Worm (Caenorhabditis elegans) whole organism, late embryonic: ENCODE measurements around the gene tbck-1.

Experiments used
- C08G9.2 ChIP-seq: sonication (generic microtip); optimal IDR thresholded peaks from 2 replicates; lab custom pipeline; 2016; ENCODE audit warnings: mild to moderate bottlenecking, missing genetic modification characterization, moderate library complexity, missing compliant biosample characterization
- C38D4.7 ChIP-seq: fragments of 200-800 bp; sonication (Bioruptor generic); optimal IDR thresholded peaks from 2 replicates; lab custom pipeline; 2018; ENCODE audit warnings: mild to moderate bottlenecking, missing genetic modification characterization, moderate library complexity, missing compliant biosample characterization
- F13H6.1 ChIP-seq: sonication (generic microtip); optimal IDR thresholded peaks from 2 replicates; lab custom pipeline; 2016; ENCODE audit warnings: missing genetic modification characterization, missing compliant biosample characterization
- K02D7.2 ChIP-seq: sonication (generic microtip); optimal IDR thresholded peaks from 2 replicates; lab custom pipeline; 2017; ENCODE audit warnings: mild to moderate bottlenecking, missing genetic modification characterization, missing compliant biosample characterization
- T23F11.4 ChIP-seq: fragments of 200-800 bp; sonication (Bioruptor generic); optimal IDR thresholded peaks from 2 replicates; lab custom pipeline; 2018; ENCODE audit warnings: mild to moderate bottlenecking, missing genetic modification characterization, missing compliant biosample characterization
- Y22D7AL.16 ChIP-seq: sonication (generic microtip); optimal IDR thresholded peaks from 2 replicates; lab custom pipeline; 2016; ENCODE audit warnings: missing genetic modification characterization, missing compliant biosample characterization
- ahr-1 ChIP-seq: sonication (generic microtip); optimal IDR thresholded peaks from 2 replicates; lab custom pipeline; 2016; ENCODE audit warnings: missing genetic modification characterization, missing compliant biosample characterization
- ceh-14 ChIP-seq: sonication (generic microtip); optimal IDR thresholded peaks from 2 replicates; lab custom pipeline; 2016; ENCODE audit warnings: missing genotype, missing genetic modification characterization, missing compliant biosample characterization
- ceh-18 ChIP-seq: sonication (generic microtip); optimal IDR thresholded peaks from 2 replicates; lab custom pipeline; 2016; ENCODE audit warnings: missing genetic modification characterization, missing compliant biosample characterization
- ceh-2 ChIP-seq: sonication (generic microtip); optimal IDR thresholded peaks from 2 replicates; lab custom pipeline; 2016; ENCODE audit warnings: missing genotype, missing genetic modification characterization, missing compliant biosample characterization
- ceh-22 ChIP-seq: sonication (generic microtip); optimal IDR thresholded peaks from 2 replicates; lab custom pipeline; 2017; ENCODE audit warnings: missing biosample characterization, missing genetic modification characterization
- ceh-31 ChIP-seq: sonication (generic microtip); optimal IDR thresholded peaks from 2 replicates; lab custom pipeline; 2016; ENCODE audit warnings: missing genetic modification characterization, missing compliant biosample characterization
- ceh-34 ChIP-seq: sonication (generic microtip); optimal IDR thresholded peaks from 2 replicates; lab custom pipeline; 2016; ENCODE audit warnings: mild to moderate bottlenecking, missing genetic modification characterization, missing compliant biosample characterization
- ceh-48 ChIP-seq: sonication (generic microtip); optimal IDR thresholded peaks from 2 replicates; lab custom pipeline; 2016; ENCODE audit warnings: missing genetic modification characterization, inconsistent platforms, missing compliant biosample characterization
- ceh-6 ChIP-seq: fragments of 200-800 bp; sonication (Bioruptor generic); optimal IDR thresholded peaks from 2 replicates; lab custom pipeline; 2018; ENCODE audit warnings: mild to moderate bottlenecking, missing genetic modification characterization, missing compliant biosample characterization
- ceh-9 ChIP-seq: sonication (generic microtip); optimal IDR thresholded peaks from 2 replicates; lab custom pipeline; 2016; ENCODE audit warnings: mild to moderate bottlenecking, missing genetic modification characterization, inconsistent platforms, missing compliant biosample characterization
- che-1 ChIP-seq: sonication (generic microtip); optimal IDR thresholded peaks from 2 replicates; lab custom pipeline; 2016; ENCODE audit warnings: mild to moderate bottlenecking, missing genetic modification characterization, missing compliant biosample characterization
- elt-2 ChIP-seq: sonication (generic microtip); optimal IDR thresholded peaks from 2 replicates; lab custom pipeline; 2016; ENCODE audit warnings: missing genetic modification reagents, missing genetic modification characterization, missing compliant biosample characterization
- elt-4 ChIP-seq: sonication (generic microtip); optimal IDR thresholded peaks from 2 replicates; lab custom pipeline; 2016; ENCODE audit warnings: missing genetic modification characterization, missing compliant biosample characterization
- ets-4 ChIP-seq: sonication (generic microtip); optimal IDR thresholded peaks from 2 replicates; lab custom pipeline; 2016; ENCODE audit warnings: missing genetic modification characterization, missing compliant biosample characterization
- eyg-1 ChIP-seq: sonication (generic microtip); optimal IDR thresholded peaks from 2 replicates; lab custom pipeline; 2016; ENCODE audit warnings: missing genotype, missing genetic modification characterization, missing compliant biosample characterization
- fax-1 ChIP-seq: sonication (generic microtip); optimal IDR thresholded peaks from 2 replicates; lab custom pipeline; 2016; ENCODE audit warnings: missing genotype, missing genetic modification characterization, missing compliant biosample characterization
- fkh-6 ChIP-seq: sonication (generic microtip); optimal IDR thresholded peaks from 2 replicates; lab custom pipeline; 2016; ENCODE audit warnings: missing genetic modification characterization, missing compliant biosample characterization
- gmeb-2 ChIP-seq: sonication (generic microtip); optimal IDR thresholded peaks from 2 replicates; lab custom pipeline; 2016; ENCODE audit warnings: missing genetic modification characterization, inconsistent platforms, missing compliant biosample characterization
- hlh-15 ChIP-seq: sonication (generic microtip); optimal IDR thresholded peaks from 2 replicates; lab custom pipeline; 2016; ENCODE audit warnings: missing genetic modification characterization, missing compliant biosample characterization
- hlh-30 ChIP-seq: sonication (generic microtip); optimal IDR thresholded peaks from 2 replicates; lab custom pipeline; 2017; ENCODE audit warnings: antibody characterized with exemption, missing genetic modification characterization, missing compliant biosample characterization; ENCODE audit not compliant: insufficient read depth
- hlh-6 ChIP-seq: sonication (generic microtip); optimal IDR thresholded peaks from 2 replicates; lab custom pipeline; 2016; ENCODE audit warnings: missing genotype, missing genetic modification characterization, missing compliant biosample characterization
- hlh-8 ChIP-seq: sonication (generic microtip); optimal IDR thresholded peaks from 2 replicates; lab custom pipeline; 2016; ENCODE audit warnings: missing genotype, missing genetic modification characterization, missing compliant biosample characterization
- lim-6 ChIP-seq: sonication (generic microtip); optimal IDR thresholded peaks from 2 replicates; lab custom pipeline; 2016; ENCODE audit warnings: missing genetic modification characterization, missing compliant biosample characterization
- lin-11 ChIP-seq: fragments of 200-800 bp; sonication (Bioruptor generic); optimal IDR thresholded peaks from 2 replicates; lab custom pipeline; 2018; ENCODE audit warnings: mild to moderate bottlenecking, missing genetic modification characterization, missing compliant biosample characterization
- madf-2 ChIP-seq: sonication (generic microtip); optimal IDR thresholded peaks from 2 replicates; lab custom pipeline; 2017; ENCODE audit warnings: missing genetic modification characterization, missing compliant biosample characterization
- mec-3 ChIP-seq: sonication (generic microtip); optimal IDR thresholded peaks from 2 replicates; lab custom pipeline; 2016; ENCODE audit warnings: borderline replicate concordance, missing genetic modification characterization, missing compliant biosample characterization
- nfya-1 ChIP-seq: sonication (generic microtip); optimal IDR thresholded peaks from 2 replicates; lab custom pipeline; 2017; ENCODE audit warnings: missing genetic modification characterization, mild to moderate bottlenecking, missing compliant biosample characterization, antibody characterized with exemption, moderate library complexity
- nhr-11 ChIP-seq: fragments of 150-350 bp; optimal IDR thresholded peaks from 2 replicates; lab custom pipeline; 2014; ENCODE audit warnings: missing biosample characterization, missing genetic modification characterization
- nhr-232 ChIP-seq: sonication (generic microtip); optimal IDR thresholded peaks from 2 replicates; lab custom pipeline; 2016; ENCODE audit warnings: missing genetic modification characterization, missing compliant biosample characterization
- odd-2 ChIP-seq: sonication (generic microtip); optimal IDR thresholded peaks from 2 replicates; lab custom pipeline; 2017; ENCODE audit warnings: antibody characterized with exemption, mild to moderate bottlenecking, missing genetic modification characterization, missing compliant biosample characterization
- pat-9 ChIP-seq: fragments of 200-800 bp; sonication (Bioruptor generic); optimal IDR thresholded peaks from 2 replicates; lab custom pipeline; 2018; ENCODE audit warnings: mild to moderate bottlenecking, missing genetic modification characterization, moderate library complexity, missing compliant biosample characterization
- pha-2 ChIP-seq: sonication (generic microtip); optimal IDR thresholded peaks from 2 replicates; lab custom pipeline; 2017; ENCODE audit warnings: mild to moderate bottlenecking, missing genetic modification characterization, missing compliant biosample characterization
- pha-4 ChIP-seq: fragments of 150-350 bp; optimal IDR thresholded peaks from 2 replicates; lab custom pipeline; 2018; ENCODE audit warnings: missing biosample characterization, missing genetic modification reagents, missing genetic modification characterization
- ref-2 ChIP-seq: sonication (generic microtip); optimal IDR thresholded peaks from 2 replicates; lab custom pipeline; 2016; ENCODE audit warnings: missing genetic modification characterization, missing compliant biosample characterization
- rnt-1 ChIP-seq: sonication (generic microtip); optimal IDR thresholded peaks from 2 replicates; lab custom pipeline; 2016; ENCODE audit warnings: missing genetic modification characterization, missing compliant biosample characterization
- sox-2 ChIP-seq: fragments of 200-800 bp; sonication (Bioruptor generic); IDR thresholded peaks from 2 replicates; pipeline ENCODE4 v1.3.6; 2022; ENCODE audit warnings: missing genetic modification reagents, missing genetic modification characterization, missing compliant biosample characterization
- sox-4 ChIP-seq: sonication (generic microtip); optimal IDR thresholded peaks from 2 replicates; lab custom pipeline; 2017; ENCODE audit warnings: mild to moderate bottlenecking, missing genetic modification characterization, inconsistent platforms, missing compliant biosample characterization
- syd-9 ChIP-seq: sonication (generic microtip); optimal IDR thresholded peaks from 2 replicates; lab custom pipeline; 2016; ENCODE audit warnings: mild to moderate bottlenecking, missing genetic modification characterization, moderate library complexity, missing compliant biosample characterization
- tbx-2 ChIP-seq: sonication (generic microtip); optimal IDR thresholded peaks from 2 replicates; lab custom pipeline; 2016; ENCODE audit warnings: missing genetic modification characterization, missing compliant biosample characterization
- ttx-3 ChIP-seq: sonication (generic microtip); optimal IDR thresholded peaks from 2 replicates; lab custom pipeline; 2016; ENCODE audit warnings: missing genetic modification reagents, missing genetic modification characterization, missing compliant biosample characterization
- unc-3 ChIP-seq, 2 experiments: fragments of 200-800 bp in 1 of 2; sonication (Bioruptor generic) in 1 of 2; sonication (generic microtip) in 1 of 2; conservative IDR thresholded peaks in 1 of 2; optimal IDR thresholded peaks in 1 of 2; 2 replicates each; pipeline versions ENCODE4 v1.3.6 to Lab custom; 2016 to 2022; ENCODE audit warnings: missing compliant biosample characterization in 2 of 2, missing genetic modification characterization in 2 of 2, missing genetic modification reagents in 1 of 2
- unc-42 ChIP-seq: sonication (generic microtip); optimal IDR thresholded peaks from 2 replicates; lab custom pipeline; 2016; ENCODE audit warnings: missing genotype, missing genetic modification characterization, missing compliant biosample characterization
- unc-55 ChIP-seq: sonication (generic microtip); optimal IDR thresholded peaks from 2 replicates; lab custom pipeline; 2017; ENCODE audit warnings: missing biosample characterization, missing genetic modification reagents, missing genetic modification characterization
- unc-86 ChIP-seq: sonication (generic microtip); optimal IDR thresholded peaks from 2 replicates; lab custom pipeline; 2016; ENCODE audit warnings: missing genetic modification characterization, missing compliant biosample characterization
- zip-5 ChIP-seq: sonication (generic microtip); optimal IDR thresholded peaks from 2 replicates; lab custom pipeline; 2016; ENCODE audit warnings: missing genetic modification characterization, missing compliant biosample characterization
- ztf-16 ChIP-seq: sonication (generic microtip); optimal IDR thresholded peaks from 2 replicates; lab custom pipeline; 2017; ENCODE audit warnings: missing genetic modification characterization, missing compliant biosample characterization

tbck-1 gene

DNA sequence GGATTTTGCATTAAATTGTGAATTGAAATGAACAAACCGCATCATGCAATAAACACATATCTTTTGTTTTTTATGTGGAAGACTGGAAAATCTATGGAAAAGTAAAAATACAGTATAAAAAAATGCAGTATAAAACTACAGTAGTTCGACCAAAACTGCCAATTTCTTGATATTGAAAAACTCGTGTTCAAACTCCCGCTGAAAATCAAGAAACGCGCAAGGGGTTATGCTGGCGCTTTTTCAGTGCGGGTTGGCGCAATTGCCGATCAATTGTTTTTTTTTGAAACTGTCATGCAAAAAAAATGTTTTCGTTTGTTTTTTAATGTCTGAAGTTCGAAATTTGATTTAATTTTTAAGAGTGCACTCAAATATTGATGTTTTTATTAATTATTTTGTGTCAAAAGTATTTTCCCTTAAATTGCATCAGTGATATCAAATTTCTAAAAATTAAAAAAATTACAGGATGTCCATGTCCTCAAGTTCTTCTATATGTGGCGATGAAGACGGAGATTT is 23.3 kb downstream of the tbck-1 start, which contains the start of gene dnj-9:
TSS of gene dnj-9 (plus strand) at position 463 of the 513 bp plus-strand sequence.
- TF ChIP-seq tbx-2 (tag; lab: Kevin White, UChicago) (peak; percentile 70), ceh-14 (tag; lab: Kevin White, UChicago) (peak; percentile 72), gmeb-2 (peak; percentile 19), ref-2 (tag; lab: Kevin White, UChicago) (peak; percentile 28), unc-55 (GFP tag; lab: Kevin White, UChicago) (peak; percentile 52), hlh-6 (tag; lab: Kevin White, UChicago) (peak; percentile 14), madf-2 (tag; lab: Kevin White, UChicago) (peak; percentile 26), T23F11.4 (GFP tag; lab: Kevin White, UChicago) (peak; percentile 40), nhr-11 (tag; lab: Kevin White, UChicago) (no peak), eyg-1 (tag; lab: Kevin White, UChicago) (no peak), ceh-22 (tag; lab: Kevin White, UChicago) (no peak), nhr-232 (tag; lab: Kevin White, UChicago) (peak; percentile 6), hlh-15 (tag; lab: Kevin White, UChicago) (no peak), ztf-16 (tag; lab: Kevin White, UChicago) (peak; percentile 32), Y22D7AL.16 (tag; lab: Kevin White, UChicago) (peak; percentile 33), hlh-8 (tag; lab: Kevin White, UChicago) (peak; percentile 11), nfya-1 (peak; percentile 78), lim-6 (tag; lab: Kevin White, UChicago) (peak; percentile 5), elt-2 (tag; lab: Kevin White, UChicago) (peak; percentile 92), unc-86 (tag; lab: Kevin White, UChicago) (peak; percentile 68), ceh-6 (GFP tag; lab: Kevin White, UChicago) (peak; percentile 43), pha-2 (peak; percentile 44), unc-3 (GFP tag; conservative IDR thresholded peaks at IDR 0.05; lab: Robert Waterston, UW) (0 out of 2 replicates have a peak, but pooled peaks have one; percentile 22), unc-3 (tag; optimal IDR thresholded peaks at IDR 0.05; lab: Kevin White, UChicago) (peak; percentile 27), sox-4 (tag; lab: Kevin White, UChicago) (peak; percentile 56), mec-3 (tag; lab: Kevin White, UChicago) (no peak), elt-4 (tag; lab: Kevin White, UChicago) (no peak), ceh-48 (tag; lab: Kevin White, UChicago) (peak; percentile 30), rnt-1 (peak; percentile 38), C38D4.7 (GFP tag; lab: Kevin White, UChicago) (peak; percentile 24), K02D7.2 (tag; lab: Kevin White, UChicago) (no peak), zip-5 (no peak), odd-2 (no peak), ceh-18 (tag; lab: Kevin White, UChicago) (peak; percentile 60), che-1 (peak; percentile 24), ceh-31 (tag; lab: Kevin White, UChicago) (peak; percentile 60), ets-4 (tag; lab: Kevin White, UChicago) (peak; percentile 6), fkh-6 (no peak), fax-1 (tag; lab: Kevin White, UChicago) (peak; percentile 1), ttx-3 (tag; lab: Kevin White, UChicago) (peak; percentile 30), sox-2 (no peak; the same call in 1 of the 2 replicates), ceh-34 (tag; lab: Kevin White, UChicago) (peak; percentile 83), C08G9.2 (peak; percentile 45), ceh-9 (tag; lab: Kevin White, UChicago) (no peak), syd-9 (tag; lab: Kevin White, UChicago) (peak; percentile 13), ahr-1 (tag; lab: Kevin White, UChicago) (no peak), pat-9 (peak; percentile 37), F13H6.1 (no peak), ceh-2 (tag; lab: Kevin White, UChicago) (peak; percentile 29), unc-42 (tag; lab: Kevin White, UChicago) (peak; percentile 76), pha-4 (tag; lab: Kevin White, UChicago) (no peak), lin-11 (peak; percentile 57), hlh-30 (tag; lab: Kevin White, UChicago) (peak; percentile 64)
